Worm (Caenorhabditis elegans) whole organism, early embryonic: ENCODE measurements around the gene F25B3.5.

Source experiments
- B0310.2 ChIP-seq: sonication (generic microtip); optimal IDR thresholded peaks from 2 replicates; lab custom pipeline; 2016; ENCODE audit warnings: mild to moderate bottlenecking, missing genetic modification characterization, missing compliant biosample characterization
- F13C5.2 ChIP-seq: sonication (generic microtip); optimal IDR thresholded peaks from 2 replicates; lab custom pipeline; 2017; ENCODE audit warnings: mild to moderate bottlenecking, missing genetic modification characterization, inconsistent platforms, missing compliant biosample characterization
- aly-1 ChIP-seq: sonication (generic microtip); optimal IDR thresholded peaks from 2 replicates; lab custom pipeline; 2016; ENCODE audit warnings: missing genetic modification characterization, missing compliant biosample characterization
- ama-1 ChIP-seq: fragments of 150-350 bp; optimal IDR thresholded peaks from 2 replicates; lab custom pipeline; 2014
- ceh-13 ChIP-seq: fragments of 200-800 bp; sonication (Bioruptor generic); optimal IDR thresholded peaks from 2 replicates; lab custom pipeline; 2018; ENCODE audit warnings: mild to moderate bottlenecking, missing genetic modification characterization, missing compliant biosample characterization
- ceh-36 ChIP-seq: sonication (generic microtip); optimal IDR thresholded peaks from 2 replicates; lab custom pipeline; 2016; ENCODE audit warnings: missing genetic modification characterization, inconsistent platforms, missing compliant biosample characterization
- ets-7 ChIP-seq: sonication (generic microtip); optimal IDR thresholded peaks from 2 replicates; lab custom pipeline; 2016; ENCODE audit warnings: missing genotype, missing genetic modification characterization, missing compliant biosample characterization
- flt-1 ChIP-seq: fragments of 200-800 bp; sonication (Bioruptor generic); IDR thresholded peaks from 2 replicates; pipeline ENCODE4 v1.3.6; 2022; ENCODE audit warnings: missing genetic modification characterization, missing compliant biosample characterization
- hmbx-1 ChIP-seq: sonication (generic microtip); optimal IDR thresholded peaks from 2 replicates; lab custom pipeline; 2016; ENCODE audit warnings: mild to moderate bottlenecking, missing genetic modification characterization, missing compliant biosample characterization
- hmg-4 ChIP-seq: fragments of 200-800 bp; sonication (Bioruptor generic); optimal IDR thresholded peaks from 2 replicates; lab custom pipeline; 2018; ENCODE audit warnings: mild to moderate bottlenecking, missing genetic modification characterization, missing compliant biosample characterization
- hnd-1 ChIP-seq: sonication (generic microtip); optimal IDR thresholded peaks from 2 replicates; lab custom pipeline; 2016; ENCODE audit warnings: missing genetic modification characterization, missing compliant biosample characterization
- pes-1 ChIP-seq: fragments of 200-800 bp; sonication (Bioruptor generic); IDR thresholded peaks from 2 replicates; pipeline ENCODE4 v1.3.6; 2022; ENCODE audit warnings: missing genetic modification reagents, missing genetic modification characterization, missing compliant biosample characterization
- scrt-1 ChIP-seq: fragments of 200-800 bp; sonication (Bioruptor generic); IDR thresholded peaks from 2 replicates; pipeline ENCODE4 v1.3.6; 2022; ENCODE audit warnings: missing genetic modification characterization, missing compliant biosample characterization
- sea-1 ChIP-seq: fragments of 200-800 bp; sonication (Bioruptor generic); conservative IDR thresholded peaks from 2 replicates; pipeline ENCODE4 v1.3.6; 2022; ENCODE audit warnings: missing genetic modification characterization, missing compliant biosample characterization
- tbx-11 ChIP-seq: fragments of 200-800 bp; sonication (Bioruptor generic); IDR thresholded peaks from 2 replicates; pipeline ENCODE4 v1.3.6; 2022; ENCODE audit warnings: missing genetic modification characterization, missing compliant biosample characterization
- tbx-37 ChIP-seq: fragments of 200-800 bp; sonication (Bioruptor generic); conservative IDR thresholded peaks from 2 replicates; pipeline ENCODE4 v1.3.6; 2022; ENCODE audit warnings: missing genetic modification reagents, missing genetic modification characterization, missing compliant biosample characterization
- tra-4 ChIP-seq: sonication (generic microtip); optimal IDR thresholded peaks from 2 replicates; lab custom pipeline; 2017; ENCODE audit warnings: missing genetic modification characterization, missing compliant biosample characterization

F25B3.5 gene

ce11 chrV:9582594-9583322 lies 12.7 kb upstream of the F25B3.5 start, which contains the start of gene rtfo-1:
TSS of gene rtfo-1 (minus strand) at chrV:9582644.
- TF ChIP-seq sea-1 (GFP tag; lab: Robert Waterston, UW) (no peak), ceh-36 (tag; lab: Kevin White, UChicago) (peak; percentile 39), tbx-37 (GFP tag; lab: Robert Waterston, UW) (peak; percentile 62), tbx-11 (GFP tag; lab: Robert Waterston, UW) (peak; percentile 14; the same call in 1 of the 2 replicates), hmg-4 (GFP tag; lab: Kevin White, UChicago) (no peak), ceh-13 (GFP tag; lab: Kevin White, UChicago) (peak; percentile 42), ets-7 (no peak), pes-1 (GFP tag; lab: Robert Waterston, UW) (no peak; the same call in 1 of the 2 replicates), B0310.2 (no peak), flt-1 (GFP tag; lab: Robert Waterston, UW) (peak; percentile 50; the same call in 1 of the 2 replicates), scrt-1 (GFP tag; lab: Robert Waterston, UW) (peak; percentile 41; the same call in 1 of the 2 replicates), hmbx-1 (no peak), hnd-1 (tag; lab: Kevin White, UChicago) (peak; percentile 6), F13C5.2 (tag; lab: Kevin White, UChicago) (peak; percentile 79), aly-1 (tag; lab: Kevin White, UChicago) (no peak), tra-4 (tag; lab: Kevin White, UChicago) (no peak), ama-1 (lab: Kevin White, UChicago) (no peak)

- TF ChIP-seq ceh-36 (tag; lab: Kevin White, UChicago) (no peak), tra-4 (tag; lab: Kevin White, UChicago) (no peak), scrt-1 (GFP tag; lab: Robert Waterston, UW) (no peak), hmbx-1 (no peak), flt-1 (GFP tag; lab: Robert Waterston, UW) (no peak), ceh-13 (GFP tag; lab: Kevin White, UChicago) (no peak), F13C5.2 (tag; lab: Kevin White, UChicago) (no peak), B0310.2 (no peak), ets-7 (no peak), sea-1 (GFP tag; lab: Robert Waterston, UW) (no peak)
Observed at ce11 chrV:9576991-9577390, 6.9 kb upstream of the F25B3.5 start, which contains the start of gene F25B3.2. TSS of gene F25B3.2 (plus strand) at chrV:9577291.

- TF ChIP-seq pes-1 (GFP tag; lab: Robert Waterston, UW): no peak
Observed at ce11 chrV:9571673-9572072, 1.6 kb upstream of the F25B3.5 start.

- TF ChIP-seq hmg-4 (GFP tag; lab: Kevin White, UChicago): no peak
Observed at ce11 chrV:9571056-9571455, 959 bp upstream of the F25B3.5 start.

- TF ChIP-seq ets-7 (no peak), tra-4 (tag; lab: Kevin White, UChicago) (no peak), hmg-4 (GFP tag; lab: Kevin White, UChicago) (no peak), flt-1 (GFP tag; lab: Robert Waterston, UW) (no peak), tbx-11 (GFP tag; lab: Robert Waterston, UW) (no peak), ceh-36 (tag; lab: Kevin White, UChicago) (no peak), hmbx-1 (no peak), ceh-13 (GFP tag; lab: Kevin White, UChicago) (no peak), hnd-1 (tag; lab: Kevin White, UChicago) (no peak), sea-1 (GFP tag; lab: Robert Waterston, UW) (no peak), ama-1 (lab: Kevin White, UChicago) (no peak), scrt-1 (GFP tag; lab: Robert Waterston, UW) (no peak), tbx-37 (GFP tag; lab: Robert Waterston, UW) (no peak), aly-1 (tag; lab: Kevin White, UChicago) (no peak)
Observed at ce11 chrV:9568707-9569106, 1.4 kb downstream of the F25B3.5 start, which contains the start of gene F25B3.4. TSS of gene F25B3.4 (minus strand) at chrV:9568807.

ce11 chrV:9563585-9563984 lies 6.5 kb downstream of the F25B3.5 start:
- TF ChIP-seq ama-1 (lab: Kevin White, UChicago): no peak
- TF ChIP-seq hnd-1 (tag; lab: Kevin White, UChicago): no peak
- no peak for TF ChIP-seq hmg-4 (GFP tag; lab: Kevin White, UChicago)
- no peak for TF ChIP-seq B0310.2
- no peak for TF ChIP-seq tra-4 (tag; lab: Kevin White, UChicago)
- no peak for TF ChIP-seq tbx-37 (GFP tag; lab: Robert Waterston, UW)
- no peak for TF ChIP-seq flt-1 (GFP tag; lab: Robert Waterston, UW)
- TF ChIP-seq ets-7: no peak
- TF ChIP-seq pes-1 (GFP tag; lab: Robert Waterston, UW): no peak
- TF ChIP-seq aly-1 (tag; lab: Kevin White, UChicago): no peak
- no peak for TF ChIP-seq ceh-36 (tag; lab: Kevin White, UChicago)
- TF ChIP-seq ceh-13 (GFP tag; lab: Kevin White, UChicago): no peak
- no peak for TF ChIP-seq hmbx-1

- TF ChIP-seq sea-1 (GFP tag; lab: Robert Waterston, UW): no peak
- no peak for TF ChIP-seq B0310.2
- no peak for TF ChIP-seq tbx-37 (GFP tag; lab: Robert Waterston, UW)
- no peak for TF ChIP-seq ama-1 (lab: Kevin White, UChicago)
- no peak for TF ChIP-seq ceh-36 (tag; lab: Kevin White, UChicago)
- TF ChIP-seq pes-1 (GFP tag; lab: Robert Waterston, UW): no peak
- TF ChIP-seq ets-7: no peak
- TF ChIP-seq hmbx-1: no peak
- no peak for TF ChIP-seq F13C5.2 (tag; lab: Kevin White, UChicago)
- TF ChIP-seq ceh-13 (GFP tag; lab: Kevin White, UChicago): no peak
- TF ChIP-seq tra-4 (tag; lab: Kevin White, UChicago): no peak
Observed at ce11 chrV:9561624-9562179, 8.4 kb downstream of the F25B3.5 start, which contains the start of gene rgef-1. TSS of gene rgef-1 (minus strand) at chrV:9561674.
